Worm (Caenorhabditis elegans) whole organism, early embryonic: ENCODE measurements around the gene Y43F8B.22.

Source experiments
- B0310.2 ChIP-seq: sonication (generic microtip); optimal IDR thresholded peaks from 2 replicates; lab custom pipeline; 2016; ENCODE audit warnings: mild to moderate bottlenecking, missing genetic modification characterization, missing compliant biosample characterization
- F13C5.2 ChIP-seq: sonication (generic microtip); optimal IDR thresholded peaks from 2 replicates; lab custom pipeline; 2017; ENCODE audit warnings: mild to moderate bottlenecking, missing genetic modification characterization, inconsistent platforms, missing compliant biosample characterization
- aly-1 ChIP-seq: sonication (generic microtip); optimal IDR thresholded peaks from 2 replicates; lab custom pipeline; 2016; ENCODE audit warnings: missing genetic modification characterization, missing compliant biosample characterization
- ama-1 ChIP-seq: fragments of 150-350 bp; optimal IDR thresholded peaks from 2 replicates; lab custom pipeline; 2014
- ceh-13 ChIP-seq: fragments of 200-800 bp; sonication (Bioruptor generic); optimal IDR thresholded peaks from 2 replicates; lab custom pipeline; 2018; ENCODE audit warnings: mild to moderate bottlenecking, missing genetic modification characterization, missing compliant biosample characterization
- ceh-36 ChIP-seq: sonication (generic microtip); optimal IDR thresholded peaks from 2 replicates; lab custom pipeline; 2016; ENCODE audit warnings: missing genetic modification characterization, inconsistent platforms, missing compliant biosample characterization
- ets-7 ChIP-seq: sonication (generic microtip); optimal IDR thresholded peaks from 2 replicates; lab custom pipeline; 2016; ENCODE audit warnings: missing genotype, missing genetic modification characterization, missing compliant biosample characterization
- flt-1 ChIP-seq: fragments of 200-800 bp; sonication (Bioruptor generic); IDR thresholded peaks from 2 replicates; pipeline ENCODE4 v1.3.6; 2022; ENCODE audit warnings: missing genetic modification characterization, missing compliant biosample characterization
- hmbx-1 ChIP-seq: sonication (generic microtip); optimal IDR thresholded peaks from 2 replicates; lab custom pipeline; 2016; ENCODE audit warnings: mild to moderate bottlenecking, missing genetic modification characterization, missing compliant biosample characterization
- hmg-4 ChIP-seq: fragments of 200-800 bp; sonication (Bioruptor generic); optimal IDR thresholded peaks from 2 replicates; lab custom pipeline; 2018; ENCODE audit warnings: mild to moderate bottlenecking, missing genetic modification characterization, missing compliant biosample characterization
- hnd-1 ChIP-seq: sonication (generic microtip); optimal IDR thresholded peaks from 2 replicates; lab custom pipeline; 2016; ENCODE audit warnings: missing genetic modification characterization, missing compliant biosample characterization
- pes-1 ChIP-seq: fragments of 200-800 bp; sonication (Bioruptor generic); IDR thresholded peaks from 2 replicates; pipeline ENCODE4 v1.3.6; 2022; ENCODE audit warnings: missing genetic modification reagents, missing genetic modification characterization, missing compliant biosample characterization
- scrt-1 ChIP-seq: fragments of 200-800 bp; sonication (Bioruptor generic); IDR thresholded peaks from 2 replicates; pipeline ENCODE4 v1.3.6; 2022; ENCODE audit warnings: missing genetic modification characterization, missing compliant biosample characterization
- sea-1 ChIP-seq: fragments of 200-800 bp; sonication (Bioruptor generic); conservative IDR thresholded peaks from 2 replicates; pipeline ENCODE4 v1.3.6; 2022; ENCODE audit warnings: missing genetic modification characterization, missing compliant biosample characterization
- tbx-11 ChIP-seq: fragments of 200-800 bp; sonication (Bioruptor generic); IDR thresholded peaks from 2 replicates; pipeline ENCODE4 v1.3.6; 2022; ENCODE audit warnings: missing genetic modification characterization, missing compliant biosample characterization
- tbx-37 ChIP-seq: fragments of 200-800 bp; sonication (Bioruptor generic); conservative IDR thresholded peaks from 2 replicates; pipeline ENCODE4 v1.3.6; 2022; ENCODE audit warnings: missing genetic modification reagents, missing genetic modification characterization, missing compliant biosample characterization
- tra-4 ChIP-seq: sonication (generic microtip); optimal IDR thresholded peaks from 2 replicates; lab custom pipeline; 2017; ENCODE audit warnings: missing genetic modification characterization, missing compliant biosample characterization

The Y43F8B.22 gene

DNA sequence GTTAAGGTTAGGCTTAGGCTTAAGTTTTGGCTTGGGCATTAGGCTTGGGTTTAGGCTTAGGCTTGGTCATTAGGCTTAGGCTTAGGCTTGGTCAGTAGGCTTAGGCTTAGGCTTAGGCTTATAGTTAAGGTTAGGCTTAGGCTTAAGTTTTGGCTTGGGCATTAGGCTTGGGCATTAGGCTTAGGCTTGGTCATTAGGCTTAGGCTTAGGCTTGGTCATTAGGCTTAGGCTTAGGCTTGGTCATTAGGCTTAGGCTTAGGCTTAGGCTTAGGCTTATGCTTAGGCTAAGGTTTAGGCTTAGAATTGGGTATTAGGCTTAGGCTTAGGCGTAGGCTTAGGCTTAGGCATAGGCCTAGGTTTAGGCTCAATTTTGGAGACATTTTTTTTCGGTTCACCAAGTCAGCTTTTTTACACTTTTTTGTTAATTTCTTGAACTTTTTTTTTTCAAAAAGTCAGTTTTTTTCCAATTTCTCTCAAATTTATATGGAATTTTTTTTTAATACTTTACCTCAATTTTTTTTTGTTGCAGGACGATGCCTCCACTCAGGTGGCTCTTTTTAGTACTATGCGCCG lies 20.0 kb downstream of the Y43F8B.22 start, which contains the start of gene Y43F8B.3:
TSS of gene Y43F8B.3 (plus strand) at position 523 of the 573 bp plus-strand sequence.
- no peak for TF ChIP-seq ceh-13 (GFP tag; lab: Kevin White, UChicago)
- TF ChIP-seq ceh-36 (tag; lab: Kevin White, UChicago): peak; percentile 72

DNA sequence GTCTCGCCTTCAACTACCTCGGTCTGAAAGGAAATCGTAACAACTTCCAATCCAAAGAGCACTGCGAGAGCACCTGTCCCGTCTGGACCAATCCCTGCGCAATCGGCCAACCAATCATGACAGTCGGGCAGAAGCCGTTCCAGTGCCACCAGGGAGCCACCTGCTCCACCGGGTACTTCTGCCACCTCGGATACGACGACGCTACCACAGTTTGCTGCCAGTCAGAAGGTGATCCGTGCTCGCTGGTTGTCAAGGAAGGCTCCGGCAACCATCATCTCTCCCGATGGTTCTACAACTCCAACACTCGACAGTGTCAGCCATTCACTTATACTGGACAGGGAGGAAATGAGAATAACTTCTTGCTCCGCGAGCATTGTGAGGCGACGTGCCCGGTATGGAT lies 26.4 kb downstream of the Y43F8B.22 start:
- no peak for TF ChIP-seq ceh-36 (tag; lab: Kevin White, UChicago)
- TF ChIP-seq ets-7 (tag; lab: Kevin White, UChicago): no peak
- TF ChIP-seq hmbx-1: no peak
- TF ChIP-seq hnd-1 (tag; lab: Kevin White, UChicago): no peak
- TF ChIP-seq sea-1: no peak
- TF ChIP-seq ceh-13 (GFP tag; lab: Kevin White, UChicago): no peak
- TF ChIP-seq F13C5.2 (tag; lab: Kevin White, UChicago): no peak
- TF ChIP-seq scrt-1: no peak
- no peak for TF ChIP-seq hmg-4 (GFP tag; lab: Kevin White, UChicago)
- no peak for TF ChIP-seq flt-1 (GFP tag; lab: Robert Waterston, UW)
- no peak for TF ChIP-seq ama-1
- TF ChIP-seq tbx-37 (GFP tag; lab: Robert Waterston, UW): no peak
- TF ChIP-seq tbx-11 (GFP tag; lab: Robert Waterston, UW): no peak
- TF ChIP-seq aly-1 (tag; lab: Kevin White, UChicago): no peak
- no peak for TF ChIP-seq tra-4
- no peak for TF ChIP-seq pes-1
- no peak for TF ChIP-seq B0310.2 (tag; lab: Kevin White, UChicago)

DNA sequence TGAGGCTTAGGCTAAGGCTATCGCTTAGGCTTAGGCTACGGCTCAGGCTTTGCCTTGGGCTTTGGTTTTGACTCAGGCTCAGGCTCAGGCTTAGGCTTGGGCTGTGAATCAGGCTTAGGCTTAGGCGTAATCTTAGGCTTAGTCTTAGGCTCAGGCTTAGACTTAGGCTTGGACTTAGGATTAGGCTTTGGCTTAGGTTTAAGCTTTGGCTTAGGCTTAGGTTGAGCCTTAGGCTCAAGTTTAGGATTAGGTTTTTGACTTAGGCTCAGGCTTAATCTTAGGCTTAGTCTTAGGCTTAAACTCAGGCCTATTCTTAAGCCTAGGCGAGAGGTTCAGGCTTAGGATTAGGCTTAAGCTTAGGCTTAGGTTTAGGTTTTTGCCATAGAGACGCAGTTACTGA lies 27.7 kb downstream of the Y43F8B.22 start:
- TF ChIP-seq tra-4 (no peak), ceh-36 (tag; lab: Kevin White, UChicago) (peak; percentile 87)

DNA sequence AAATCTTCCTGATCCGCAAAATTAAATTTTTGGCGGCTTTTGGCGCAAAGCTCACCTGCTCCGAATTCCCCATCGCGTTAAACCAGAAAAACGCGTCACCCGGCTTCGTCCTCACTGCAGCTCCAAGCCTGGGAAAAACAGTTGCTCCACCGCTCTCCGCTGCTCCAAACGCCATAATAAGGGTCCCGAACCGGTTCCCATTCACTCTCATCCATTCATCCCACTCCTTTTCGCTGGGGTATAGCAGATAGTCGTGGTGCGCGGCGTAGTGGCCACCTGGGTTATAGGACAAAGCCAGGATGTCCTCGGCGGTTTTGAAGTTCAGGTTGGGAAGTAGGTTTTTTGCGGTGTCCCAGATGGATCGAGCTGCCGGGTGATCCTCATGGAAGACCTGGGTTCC lies 28.3 kb downstream of the Y43F8B.22 start:
- TF ChIP-seq scrt-1 (no peak), B0310.2 (tag; lab: Kevin White, UChicago) (no peak), aly-1 (tag; lab: Kevin White, UChicago) (no peak), hmg-4 (GFP tag; lab: Kevin White, UChicago) (no peak), ets-7 (tag; lab: Kevin White, UChicago) (no peak), flt-1 (GFP tag; lab: Robert Waterston, UW) (no peak), ama-1 (no peak), pes-1 (no peak), hnd-1 (tag; lab: Kevin White, UChicago) (no peak), tbx-37 (GFP tag; lab: Robert Waterston, UW) (no peak), ceh-36 (tag; lab: Kevin White, UChicago) (no peak), sea-1 (no peak), hmbx-1 (no peak), ceh-13 (GFP tag; lab: Kevin White, UChicago) (no peak), F13C5.2 (tag; lab: Kevin White, UChicago) (no peak), tra-4 (no peak), tbx-11 (GFP tag; lab: Robert Waterston, UW) (no peak)

DNA sequence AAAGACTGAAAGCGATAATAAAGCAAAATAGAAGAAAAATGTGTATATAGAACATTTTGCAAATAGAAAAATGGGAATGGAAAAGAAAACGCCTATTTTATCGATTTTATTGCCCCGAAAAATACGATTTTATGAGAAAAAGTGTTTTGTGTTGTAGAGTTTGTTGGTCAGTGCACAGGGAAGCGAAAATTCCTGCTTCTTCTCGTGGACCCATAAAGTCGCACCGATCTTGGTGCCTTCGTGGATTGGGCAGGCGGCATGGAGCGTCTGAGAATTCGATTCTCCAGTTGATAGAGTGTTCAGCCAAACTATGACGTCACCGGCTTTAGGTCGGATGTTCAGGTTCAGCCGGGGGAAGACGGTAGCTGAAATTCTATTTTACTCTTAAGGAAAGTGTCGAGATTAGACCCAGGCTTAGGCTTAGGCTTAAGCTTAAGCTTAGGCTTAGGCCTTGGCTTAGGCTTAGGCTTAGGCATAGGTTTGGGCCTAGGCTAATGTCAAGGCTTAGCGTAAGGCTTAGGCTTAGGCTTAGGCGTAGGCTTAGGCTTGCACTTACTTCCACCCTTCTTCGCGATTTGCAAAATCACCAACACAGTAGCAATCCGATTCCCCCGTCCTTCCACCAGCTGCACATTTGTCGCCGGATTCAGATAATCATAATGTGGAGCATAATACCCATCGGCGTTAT lies 29.8 kb downstream of the Y43F8B.22 start, which contains the start of gene Y43F8B.19:
TSS of gene Y43F8B.19 (minus strand) at position 51 of the 688 bp plus-strand sequence.
- TF ChIP-seq ceh-36 (tag; lab: Kevin White, UChicago) (peak; percentile 63), hmg-4 (GFP tag; lab: Kevin White, UChicago) (no peak)

DNA sequence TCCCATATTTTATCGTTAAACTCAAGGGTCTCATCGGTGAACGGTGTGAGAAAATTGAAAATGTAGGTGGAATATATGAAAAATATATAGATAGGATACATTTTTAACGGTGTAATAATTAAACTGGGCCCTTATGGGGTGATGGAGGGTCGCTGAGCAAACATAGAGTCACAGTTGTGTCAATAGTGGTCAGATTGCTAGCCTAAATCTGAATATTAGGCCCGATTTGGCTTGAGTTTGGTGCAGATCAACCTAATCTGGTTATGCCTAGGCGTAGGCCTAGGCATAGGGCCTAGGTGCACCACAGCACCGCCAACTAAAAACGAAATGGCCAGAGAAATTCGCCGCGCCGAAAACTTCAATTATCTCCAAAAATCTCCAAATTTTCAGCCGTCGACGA lies 30.9 kb downstream of the Y43F8B.22 start, which contains the start of gene phy-4:
TSS of gene phy-4 (minus strand) at position 101 of the 400 bp plus-strand sequence.
- TF ChIP-seq tbx-37 (GFP tag; lab: Robert Waterston, UW): no peak
- no peak for TF ChIP-seq ceh-36 (tag; lab: Kevin White, UChicago)
- no peak for TF ChIP-seq ama-1
- TF ChIP-seq hnd-1 (tag; lab: Kevin White, UChicago): no peak
- TF ChIP-seq B0310.2 (tag; lab: Kevin White, UChicago): no peak
- TF ChIP-seq hmbx-1: no peak
- no peak for TF ChIP-seq F13C5.2 (tag; lab: Kevin White, UChicago)
- TF ChIP-seq tra-4: no peak
- no peak for TF ChIP-seq sea-1
- no peak for TF ChIP-seq tbx-11 (GFP tag; lab: Robert Waterston, UW)
- no peak for TF ChIP-seq ceh-13 (GFP tag; lab: Kevin White, UChicago)
- TF ChIP-seq scrt-1: no peak
- no peak for TF ChIP-seq aly-1 (tag; lab: Kevin White, UChicago)
- no peak for TF ChIP-seq ets-7 (tag; lab: Kevin White, UChicago)
- no peak for TF ChIP-seq flt-1 (GFP tag; lab: Robert Waterston, UW)

DNA sequence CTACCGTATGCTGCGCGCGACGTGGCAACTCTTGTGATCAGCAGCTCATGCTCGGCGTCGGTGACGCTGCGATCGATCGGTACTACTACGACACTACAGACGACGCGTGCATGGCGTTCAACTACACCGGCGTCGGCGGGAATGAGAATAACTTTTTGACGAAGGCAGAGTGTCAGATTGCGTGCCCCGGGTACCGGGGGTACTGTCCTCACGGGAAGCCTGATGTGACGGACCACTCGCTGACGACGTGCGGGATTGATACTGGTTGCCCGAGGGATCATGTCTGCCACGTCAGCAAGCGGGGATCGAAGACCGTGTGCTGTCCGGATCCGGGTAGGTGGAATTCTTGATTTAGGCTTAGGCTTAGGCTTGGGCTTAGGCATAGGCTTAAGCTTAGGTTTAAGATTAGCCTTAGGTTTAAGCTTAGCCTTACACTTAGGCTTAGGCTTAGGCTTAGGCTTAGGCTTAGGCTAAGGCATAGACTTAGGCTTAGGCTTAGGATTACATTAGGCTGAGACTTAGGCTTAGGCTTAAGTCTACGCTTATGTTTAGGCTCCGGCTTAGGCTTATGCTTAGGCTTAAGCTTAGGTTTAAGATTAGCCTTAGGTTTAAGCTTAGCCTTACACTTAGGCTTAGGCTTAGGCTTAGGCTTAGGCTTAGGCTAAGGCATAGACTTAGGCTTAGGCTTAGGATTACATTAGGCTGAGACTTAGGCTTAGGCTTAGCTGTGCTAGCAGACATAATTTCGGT lies 35.2 kb downstream of the Y43F8B.22 start:
- TF ChIP-seq ceh-36 (tag; lab: Kevin White, UChicago): peak; percentile 82
